Fruit fly (Drosophila melanogaster) whole organism, embryonic: ENCODE measurements around the gene shf.
A peak's percentile ranks its signal among the peaks of the same experiment; 100 is the strongest.

ENCODE experiments used
- Atf3 ChIP-seq: fragments of 200-800 bp; sonication (Bioruptor generic); optimal IDR thresholded peaks from 3 replicates; lab custom pipeline; 2016; ENCODE audit warnings: missing biosample characterization, missing genetic modification characterization
- Awh ChIP-seq: fragments of 200-800 bp; sonication (Bioruptor generic); IDR thresholded peaks from 2 replicates; pipeline ENCODE4, ENCODE4 v1.3.6; 2022; ENCODE audit warnings: missing biosample characterization, missing genetic modification characterization
- C15 ChIP-seq: fragments of 200-800 bp; sonication (Bioruptor generic); IDR thresholded peaks from 3 replicates; pipeline ENCODE4 v1.3.6; 2022; ENCODE audit warnings: missing biosample characterization, missing genetic modification characterization
- CG10209 ChIP-seq: fragments of 200-800 bp; sonication (Bioruptor generic); optimal IDR thresholded peaks from 3 replicates; lab custom pipeline; 2017; ENCODE audit warnings: missing biosample characterization, mild to moderate bottlenecking, missing genetic modification characterization, missing genetic modification reagents
- CG10959 ChIP-seq: fragments of 200-800 bp; sonication (Bioruptor generic); IDR thresholded peaks from 2 replicates; pipeline ENCODE4 v1.3.6; 2022; ENCODE audit warnings: missing biosample characterization, missing genetic modification characterization
- CG11093 ChIP-seq: fragments of 200-800 bp; sonication (Bioruptor generic); IDR thresholded peaks from 3 replicates; pipeline ENCODE4 v1.3.6; 2022; ENCODE audit warnings: missing biosample characterization, missing genetic modification characterization
- CG11696 ChIP-seq: fragments of 200-800 bp; sonication (Bioruptor generic); IDR thresholded peaks from 2 replicates; pipeline ENCODE4 v1.3.6; 2022; ENCODE audit warnings: missing biosample characterization, missing genetic modification characterization
- CG12769 ChIP-seq: fragments of 200-800 bp; sonication (Bioruptor generic); optimal IDR thresholded peaks from 2 replicates; lab custom pipeline; 2019; ENCODE audit warnings: missing biosample characterization, mild to moderate bottlenecking, missing genetic modification characterization, moderate library complexity
- CG15011 ChIP-seq: fragments of 200-800 bp; sonication (Bioruptor generic); optimal IDR thresholded peaks from 3 replicates; lab custom pipeline; 2018; ENCODE audit warnings: missing biosample characterization, mild to moderate bottlenecking, missing genetic modification characterization
- CG17186 ChIP-seq: fragments of 200-800 bp; sonication (Bioruptor generic); optimal IDR thresholded peaks from 3 replicates; lab custom pipeline; 2017; ENCODE audit warnings: missing biosample characterization, missing genetic modification reagents, missing genetic modification characterization
- CG1792 ChIP-seq: fragments of 200-800 bp; sonication (Bioruptor generic); optimal IDR thresholded peaks from 2 replicates; lab custom pipeline; 2016; ENCODE audit warnings: missing biosample characterization, missing genetic modification characterization
- CG30020 ChIP-seq: fragments of 200-800 bp; optimal IDR thresholded peaks from 2 replicates; lab custom pipeline; 2019; ENCODE audit warnings: missing biosample characterization, mild to moderate bottlenecking, missing genetic modification characterization, moderate library complexity
- CG31224 ChIP-seq: fragments of 200-800 bp; sonication (Bioruptor generic); IDR thresholded peaks from 2 replicates; pipeline ENCODE4 v1.3.6; 2022; ENCODE audit warnings: missing biosample characterization, missing genetic modification characterization
- CG32532 ChIP-seq: fragments of 200-800 bp; sonication (Bioruptor generic); IDR thresholded peaks from 2 replicates; pipeline ENCODE4 v1.3.6; 2022; ENCODE audit warnings: missing biosample characterization, missing genetic modification characterization
- CG5180 ChIP-seq: fragments of 200-800 bp; sonication (Bioruptor generic); optimal IDR thresholded peaks from 3 replicates; lab custom pipeline; 2017; ENCODE audit warnings: missing biosample characterization, missing genetic modification characterization, mild to moderate bottlenecking, moderate library complexity, missing genetic modification reagents
- CG6272 ChIP-seq: fragments of 200-800 bp; sonication (Bioruptor generic); IDR thresholded peaks from 2 replicates; pipeline ENCODE4 v1.3.6; 2022; ENCODE audit warnings: missing biosample characterization, missing genetic modification characterization
- CG6813 ChIP-seq: fragments of 200-800 bp; sonication (Bioruptor generic); optimal IDR thresholded peaks from 2 replicates; lab custom pipeline; 2017; ENCODE audit warnings: missing biosample characterization, missing genetic modification characterization, mild to moderate bottlenecking, moderate library complexity, missing genetic modification reagents
- CG8089 ChIP-seq: fragments of 200-800 bp; sonication (Bioruptor generic); optimal IDR thresholded peaks from 3 replicates; lab custom pipeline; 2016; ENCODE audit warnings: missing biosample characterization, missing genetic modification characterization
- CG8281 ChIP-seq: fragments of 200-800 bp; sonication (Bioruptor generic); optimal IDR thresholded peaks from 2 replicates; lab custom pipeline; 2018; ENCODE audit warnings: missing biosample characterization, mild to moderate bottlenecking, missing genetic modification characterization, moderate library complexity
- CG8924 ChIP-seq: fragments of 200-800 bp; optimal IDR thresholded peaks from 3 replicates; lab custom pipeline; 2019; ENCODE audit warnings: missing biosample characterization, mild to moderate bottlenecking, missing genetic modification characterization, moderate library complexity
- D19A ChIP-seq: fragments of 200-800 bp; optimal IDR thresholded peaks from 3 replicates; lab custom pipeline; 2019; ENCODE audit warnings: missing biosample characterization, mild to moderate bottlenecking, missing genetic modification characterization, moderate library complexity
- Dad ChIP-seq: fragments of 200-800 bp; sonication (Bioruptor generic); optimal IDR thresholded peaks from 3 replicates; lab custom pipeline; 2016; ENCODE audit warnings: missing biosample characterization, missing genetic modification characterization
- Fer1 ChIP-seq: fragments of 200-800 bp; sonication (Bioruptor generic); optimal IDR thresholded peaks from 2 replicates; lab custom pipeline; 2017; ENCODE audit warnings: missing biosample characterization, mild to moderate bottlenecking, missing genetic modification characterization
- Fer3 ChIP-seq: fragments of 200-800 bp; sonication (Bioruptor generic); optimal IDR thresholded peaks from 2 replicates; lab custom pipeline; 2018; ENCODE audit warnings: missing biosample characterization, mild to moderate bottlenecking, missing genetic modification characterization, moderate library complexity
- Gug ChIP-seq: fragments of 200-800 bp; sonication (Bioruptor generic); IDR thresholded peaks from 4 replicates; pipeline ENCODE4 v1.3.6; 2022; ENCODE audit warnings: missing biosample characterization, missing genetic modification characterization
- HHEX ChIP-seq: fragments of 200-800 bp; sonication (Bioruptor generic); optimal IDR thresholded peaks from 3 replicates; lab custom pipeline; 2017; ENCODE audit warnings: missing biosample characterization, mild to moderate bottlenecking, missing genetic modification characterization, missing genetic modification reagents
- Lpt ChIP-seq: fragments of >200 bp; optimal IDR thresholded peaks from 2 replicates; lab custom pipeline; 2018; ENCODE audit warnings: missing biosample characterization, missing genetic modification characterization
- Neu2 ChIP-seq: fragments of 200-800 bp; sonication (Bioruptor generic); optimal IDR thresholded peaks from 3 replicates; lab custom pipeline; 2016; ENCODE audit warnings: missing biosample characterization, missing genetic modification characterization, borderline replicate concordance
- Nf-YC ChIP-seq: fragments of 200-800 bp; optimal IDR thresholded peaks from 3 replicates; lab custom pipeline; 2019; ENCODE audit warnings: missing biosample characterization, mild to moderate bottlenecking, missing genetic modification characterization, moderate library complexity
- Scr ChIP-seq: fragments of 200-800 bp; sonication (Bioruptor generic); IDR thresholded peaks from 2 replicates; pipeline ENCODE4 v1.3.6; 2022; ENCODE audit warnings: missing biosample characterization, missing genetic modification characterization; ENCODE audit not compliant: partially characterized antibody
- Sry-δ ChIP-seq: fragments of 200-800 bp; sonication (Bioruptor generic); optimal IDR thresholded peaks from 2 replicates; lab custom pipeline; 2016; ENCODE audit warnings: missing biosample characterization, missing genetic modification characterization
- ab ChIP-seq: fragments of 200-800 bp; sonication (Bioruptor generic); optimal IDR thresholded peaks from 2 replicates; lab custom pipeline; 2016; ENCODE audit warnings: missing biosample characterization, missing genetic modification characterization
- bowl ChIP-seq: fragments of 200-800 bp; sonication (Bioruptor generic); IDR thresholded peaks from 2 replicates; pipeline ENCODE4 v1.3.6; 2022; ENCODE audit warnings: missing biosample characterization, missing genetic modification characterization
- cas ChIP-seq: fragments of 200-800 bp; sonication (Bioruptor generic); IDR thresholded peaks from 2 replicates; pipeline ENCODE4 v1.3.6; 2022; ENCODE audit warnings: missing biosample characterization, missing genetic modification characterization
- chn ChIP-seq: fragments of 200-800 bp; sonication (Bioruptor generic); optimal IDR thresholded peaks from 2 replicates; lab custom pipeline; 2016; ENCODE audit warnings: missing biosample characterization, missing genetic modification characterization
- croc ChIP-seq: fragments of 200-800 bp; sonication (Bioruptor generic); conservative IDR thresholded peaks from 3 replicates; pipeline ENCODE4 v1.3.6; 2022; ENCODE audit warnings: missing biosample characterization, missing genetic modification characterization
- crp ChIP-seq, 2 experiments: fragments of 200-800 bp; sonication (Bioruptor generic); optimal IDR thresholded peaks; 2 replicates in 1 of 2; 3 replicates in 1 of 2; lab custom pipeline; 2017; ENCODE audit warnings: missing biosample characterization in 2 of 2, missing genetic modification characterization in 2 of 2, mild to moderate bottlenecking in 1 of 2, moderate library complexity in 1 of 2
- gro ChIP-seq: fragments of 200-800 bp; sonication (Bioruptor generic); optimal IDR thresholded peaks from 2 replicates; lab custom pipeline; 2016; ENCODE audit warnings: missing biosample characterization, missing genetic modification characterization
- lov ChIP-seq, 2 experiments: fragments of 200-800 bp in 1 of 2; fragments of >200 bp in 1 of 2; sonication (Bioruptor generic) in 1 of 2; IDR thresholded peaks in 1 of 2; optimal IDR thresholded peaks in 1 of 2; 2 replicates in 1 of 2; 3 replicates in 1 of 2; pipeline versions ENCODE4 v1.3.6 to Lab custom; 2017 to 2022; ENCODE audit warnings: missing biosample characterization in 1 of 2, missing genetic modification characterization in 1 of 2
- nerfin-1 ChIP-seq: fragments of 200-800 bp; sonication (Bioruptor generic); optimal IDR thresholded peaks from 3 replicates; lab custom pipeline; 2019; ENCODE audit warnings: missing biosample characterization, mild to moderate bottlenecking, missing genetic modification characterization, moderate library complexity
- peb ChIP-seq: fragments of 200-800 bp; sonication (Bioruptor generic); IDR thresholded peaks from 2 replicates; pipeline ENCODE4 v1.3.6; 2022; ENCODE audit warnings: missing biosample characterization, missing genetic modification characterization
- rib ChIP-seq: fragments of 200-800 bp; sonication (Bioruptor generic); IDR thresholded peaks from 2 replicates; pipeline ENCODE4 v1.3.6; 2022; ENCODE audit warnings: missing biosample characterization, missing genetic modification characterization
- sens ChIP-seq: fragments of 200-800 bp; sonication (Bioruptor generic); peaks from one replicate; lab custom pipeline; 2016; ENCODE audit warnings: missing biosample characterization, missing genetic modification characterization
- slp2 ChIP-seq: fragments of 200-800 bp; sonication (Bioruptor generic); optimal IDR thresholded peaks from 2 replicates; lab custom pipeline; 2016; ENCODE audit warnings: missing biosample characterization, missing genetic modification characterization
- sna ChIP-seq: fragments of 200-800 bp; sonication (Bioruptor generic); IDR thresholded peaks from 2 replicates; pipeline ENCODE4 v1.3.6; 2022; ENCODE audit warnings: missing biosample characterization, missing genetic modification characterization; ENCODE audit not compliant: partially characterized antibody
- tgo ChIP-seq: fragments of 200-800 bp; sonication (Bioruptor generic); IDR thresholded peaks from 3 replicates; pipeline ENCODE4 v1.3.6; 2022; ENCODE audit warnings: missing biosample characterization, missing genetic modification characterization
- tin ChIP-seq: fragments of 200-800 bp; sonication (Bioruptor generic); optimal IDR thresholded peaks from 3 replicates; lab custom pipeline; 2016; ENCODE audit warnings: missing biosample characterization, missing genetic modification characterization
- trem ChIP-seq: fragments of 200-800 bp; optimal IDR thresholded peaks from 3 replicates; lab custom pipeline; 2019; ENCODE audit warnings: missing biosample characterization, mild to moderate bottlenecking, missing genetic modification characterization, moderate library complexity
- trh ChIP-seq: fragments of 200-800 bp; sonication (Bioruptor generic); optimal IDR thresholded peaks from 2 replicates; lab custom pipeline; 2016; ENCODE audit warnings: missing biosample characterization, missing genetic modification characterization
- z ChIP-seq: fragments of 200-800 bp; sonication (Bioruptor generic); IDR thresholded peaks from 3 replicates; pipeline ENCODE4 v1.3.6; 2022; ENCODE audit warnings: missing biosample characterization, missing genetic modification characterization
- zf30C ChIP-seq: fragments of 200-800 bp; sonication (Bioruptor generic); optimal IDR thresholded peaks from 3 replicates; lab custom pipeline; 2018; ENCODE audit warnings: missing biosample characterization, mild to moderate bottlenecking, missing genetic modification characterization

shf gene

DNA sequence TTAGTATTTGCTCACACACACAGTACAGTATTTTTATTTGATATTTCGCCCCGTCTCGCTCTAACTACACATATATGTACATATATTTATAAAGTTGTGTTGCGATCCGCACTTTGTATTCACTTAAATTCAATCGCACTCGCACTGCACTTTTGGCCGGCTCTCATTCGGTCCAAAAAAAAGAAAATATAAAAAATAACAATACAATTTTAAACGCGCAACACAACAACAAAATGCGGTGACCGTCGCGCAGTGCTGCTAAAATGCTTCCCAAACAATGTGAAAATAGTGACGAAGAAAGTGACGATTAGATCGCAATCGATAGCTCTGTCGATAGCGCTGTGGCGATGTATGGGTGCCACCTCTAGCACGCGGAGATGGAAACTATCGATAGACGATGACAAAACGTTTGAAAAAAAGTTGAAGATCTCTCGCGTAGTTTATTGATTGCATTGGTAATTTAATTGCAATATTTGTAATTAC, 23.9 kb upstream of the shf start, which contains the start of the genes C3G and pod1 (continued):
- TF ChIP-seq CG30020 (tag; lab: Kevin White, UChicago) (peak; percentile 29), Dad (GFP tag; lab: Kevin White, UChicago) (peak; percentile 38), CG8281 (no peak), Nf-YC (tag; lab: Kevin White, UChicago) (peak; percentile 45), tgo (no peak), Fer3 (tag; lab: Kevin White, UChicago) (no peak), CG11093 (GFP tag; lab: Robert Waterston, UW) (no peak), CG31224 (GFP tag; lab: Robert Waterston, UW) (no peak), rib (peak; percentile 67; the same call in 1 of the 2 replicates), trh (no peak), lov (optimal IDR thresholded peaks at IDR 0.05; lab: Kevin White, UChicago) (no peak), lov (GFP tag; IDR thresholded peaks at IDR 0.05; lab: Robert Waterston, UW) (no peak), D19A (tag; lab: Kevin White, UChicago) (no peak), sens (GFP tag; lab: Kevin White, UChicago) (peak; percentile 88), CG6813 (GFP tag; lab: Kevin White, UChicago) (no peak), Scr (peak; percentile 96), Sry-δ (GFP tag; lab: Kevin White, UChicago) (peak; percentile 100), HHEX (GFP tag; lab: Kevin White, UChicago) (no peak), peb (GFP tag; lab: Robert Waterston, UW) (no peak), croc (GFP tag; lab: Robert Waterston, UW) (no peak), z (GFP tag; lab: Robert Waterston, UW) (no peak), CG8089 (GFP tag; lab: Kevin White, UChicago) (no peak), cas (GFP tag; lab: Robert Waterston, UW) (no peak), CG10959 (GFP tag; lab: Robert Waterston, UW) (no peak), slp2 (GFP tag; lab: Kevin White, UChicago) (no peak), crp (GFP tag; optimal IDR thresholded peaks at IDR 0.05; lab: Kevin White, UChicago) (peak in 1 of 2 experiments; percentile 26), trem (tag; lab: Kevin White, UChicago) (peak; percentile 70), tin (GFP tag; lab: Kevin White, UChicago) (peak; percentile 32), CG32532 (GFP tag; lab: Robert Waterston, UW) (no peak), CG1792 (GFP tag; lab: Kevin White, UChicago) (peak; percentile 18), bowl (GFP tag; lab: Robert Waterston, UW) (no peak), C15 (GFP tag; lab: Robert Waterston, UW) (no peak), Fer1 (GFP tag; lab: Kevin White, UChicago) (peak; percentile 15), Lpt (GFP tag; lab: Kevin White, UChicago) (no peak), CG10209 (GFP tag; lab: Kevin White, UChicago) (no peak), CG12769 (tag; lab: Kevin White, UChicago) (peak; percentile 42), nerfin-1 (peak; percentile 23), zf30C (no peak), Neu2 (no peak), Gug (peak; percentile 65; the same call in 2 of the 4 replicates), gro (GFP tag; lab: Kevin White, UChicago) (peak; percentile 71), CG6272 (GFP tag; lab: Robert Waterston, UW) (peak; percentile 49; the same call in 1 of the 2 replicates), Atf3 (GFP tag; lab: Kevin White, UChicago) (no peak), chn (GFP tag; lab: Kevin White, UChicago) (peak; percentile 8), CG17186 (GFP tag; lab: Kevin White, UChicago) (peak; percentile 81), CG5180 (no peak), CG15011 (GFP tag; lab: Kevin White, UChicago) (no peak), CG8924 (tag; lab: Kevin White, UChicago) (peak; percentile 57), sna (GFP tag; lab: Robert Waterston, UW) (peak; percentile 90), ab (GFP tag; lab: Kevin White, UChicago) (no peak), Awh (GFP tag; lab: Robert Waterston, UW) (no peak), CG11696 (no peak)
